Fruit fly (Drosophila melanogaster): ENCODE results near the gene CG14321.
"Not testable (repeated sequence)": the region's sequence is repeated elsewhere in the genome, so short reads cannot be mapped to it uniquely, and the experiment has no call there.

DNA sequence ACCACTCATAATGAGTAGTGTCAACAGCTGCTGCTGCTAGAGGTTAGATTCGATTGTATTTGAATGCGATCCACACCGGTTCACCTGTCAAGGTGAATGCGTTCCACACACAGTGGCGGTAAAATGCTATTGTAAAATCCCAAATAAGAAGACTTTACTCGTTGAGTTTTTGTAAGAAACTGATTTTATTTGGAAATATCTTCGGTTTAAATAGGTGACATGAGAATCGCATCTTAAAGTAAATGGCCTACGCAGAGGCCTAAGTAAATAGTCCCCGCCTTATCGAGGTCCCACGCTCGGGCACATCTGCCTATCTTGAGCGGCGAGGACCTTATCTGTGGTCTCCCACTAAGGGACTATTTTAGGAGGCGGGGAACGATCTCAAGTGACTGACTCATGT is 29.7 kb downstream of the CG14321 start, which contains the start of gene TyrR:
- TF ChIP-seq Pif1B (GFP tag; optimal IDR thresholded peaks at IDR 0.05); CG4496 (GFP tag; IDR thresholded peaks at IDR 0.05); Pif1A (GFP tag; optimal IDR thresholded peaks at IDR 0.05); CG15710 (tag; optimal IDR thresholded peaks at IDR 0.05); CG14655 (GFP tag; optimal IDR thresholded peaks at IDR 0.05); CG13204 (GFP tag; optimal IDR thresholded peaks at IDR 0.05); CG10348 (GFP tag; IDR thresholded peaks at IDR 0.05); fd96Ca (GFP tag; IDR thresholded peaks at IDR 0.05); EcR (GFP tag; optimal IDR thresholded peaks at IDR 0.05); rn (GFP tag; IDR thresholded peaks at IDR 0.05); Snoo (tag; optimal IDR thresholded peaks at IDR 0.05); CG12605 (GFP tag; IDR thresholded peaks at IDR 0.05): not testable (repeated sequence)
